Worm (Caenorhabditis elegans): Measurements from ENCODE around the gene C35D10.3.

C35D10.3 gene

ce11 chrIII:4899035-4899578, 30.4 kb downstream of the C35D10.3 start, which contains the start of gene nhl-2:
Gene nhl-2, minus strand, starts transcription at chrIII:4899085.
- TF ChIP-seq B0310.2 (tag; optimal IDR thresholded peaks at IDR 0.05) (no peak), hmbx-1 (tag; optimal IDR thresholded peaks at IDR 0.05) (no peak), hnd-1 (tag; optimal IDR thresholded peaks at IDR 0.05) (no peak), aly-1 (tag; optimal IDR thresholded peaks at IDR 0.05) (no peak), hmg-4 (GFP tag; optimal IDR thresholded peaks at IDR 0.05) (no peak), F13C5.2 (tag; optimal IDR thresholded peaks at IDR 0.05) (no peak)

ce11 chrIII:4899728-4900127, 31.0 kb downstream of the C35D10.3 start:
- TF ChIP-seq hmg-4 (GFP tag; optimal IDR thresholded peaks at IDR 0.05), result peak; percentile 91
- TF ChIP-seq hmbx-1 (tag; optimal IDR thresholded peaks at IDR 0.05), result no peak
- peak; percentile 19 for TF ChIP-seq B0310.2 (tag; optimal IDR thresholded peaks at IDR 0.05)
- no peak for TF ChIP-seq tbx-37 (GFP tag; conservative IDR thresholded peaks at IDR 0.05)
- TF ChIP-seq scrt-1 (GFP tag; IDR thresholded peaks at IDR 0.05), result peak; percentile 55; the same call in 1 of the 2 replicates
- TF ChIP-seq flt-1 (GFP tag; IDR thresholded peaks at IDR 0.05), result no peak
- TF ChIP-seq ets-7 (tag; optimal IDR thresholded peaks at IDR 0.05), result peak; percentile 5
- TF ChIP-seq sea-1 (GFP tag; conservative IDR thresholded peaks at IDR 0.05), result 0 out of 2 replicates have a peak, but pooled peaks have one; percentile 14
- no peak for TF ChIP-seq ceh-13 (GFP tag; optimal IDR thresholded peaks at IDR 0.05)
- TF ChIP-seq F13C5.2 (tag; optimal IDR thresholded peaks at IDR 0.05), result peak; percentile 87

- no peak for TF ChIP-seq tra-4 (tag; optimal IDR thresholded peaks at IDR 0.05)
- TF ChIP-seq ets-7 (tag; optimal IDR thresholded peaks at IDR 0.05), result no peak
- TF ChIP-seq tbx-37 (GFP tag; conservative IDR thresholded peaks at IDR 0.05), result no peak
- TF ChIP-seq tbx-11 (GFP tag; IDR thresholded peaks at IDR 0.05), result no peak
- TF ChIP-seq aly-1 (tag; optimal IDR thresholded peaks at IDR 0.05), result no peak
- no peak for TF ChIP-seq pes-1 (GFP tag; IDR thresholded peaks at IDR 0.05)
- TF ChIP-seq ceh-36 (tag; optimal IDR thresholded peaks at IDR 0.05), result no peak
- no peak for TF ChIP-seq hnd-1 (tag; optimal IDR thresholded peaks at IDR 0.05)
- TF ChIP-seq scrt-1 (GFP tag; IDR thresholded peaks at IDR 0.05), result no peak
- no peak for TF ChIP-seq F13C5.2 (tag; optimal IDR thresholded peaks at IDR 0.05)
These were observed 31.5 kb downstream of the C35D10.3 start, which contains the start of gene tag-340 for ce11 chrIII:4900260-4900659. Gene tag-340, plus strand, starts transcription at chrIII:4900508.

ce11 chrIII:4903784-4904183, 35.1 kb downstream of the C35D10.3 start, which contains the start of gene kbp-2:
Gene kbp-2, minus strand, starts transcription at chrIII:4903884.
- TF ChIP-seq B0310.2 (tag; optimal IDR thresholded peaks at IDR 0.05) (no peak), ceh-13 (GFP tag; optimal IDR thresholded peaks at IDR 0.05) (no peak), tbx-11 (GFP tag; IDR thresholded peaks at IDR 0.05) (no peak), ets-7 (tag; optimal IDR thresholded peaks at IDR 0.05) (no peak)

ce11 chrIII:4905405-4905804, 36.7 kb downstream of the C35D10.3 start, which contains the start of gene F26F4.8:
Gene F26F4.8, minus strand, starts transcription at chrIII:4905473.
- TF ChIP-seq hmg-4 (GFP tag; optimal IDR thresholded peaks at IDR 0.05) (peak; percentile 25), ceh-13 (GFP tag; optimal IDR thresholded peaks at IDR 0.05) (peak; percentile 18), F13C5.2 (tag; optimal IDR thresholded peaks at IDR 0.05) (no peak), ama-1 (optimal IDR thresholded peaks at IDR 0.05) (no peak), hnd-1 (tag; optimal IDR thresholded peaks at IDR 0.05) (no peak), ets-7 (tag; optimal IDR thresholded peaks at IDR 0.05) (peak; percentile 41), tbx-37 (GFP tag; conservative IDR thresholded peaks at IDR 0.05) (0 out of 2 replicates have a peak, but pooled peaks have one; percentile 12), hmbx-1 (tag; optimal IDR thresholded peaks at IDR 0.05) (no peak), tra-4 (tag; optimal IDR thresholded peaks at IDR 0.05) (no peak), tbx-11 (GFP tag; IDR thresholded peaks at IDR 0.05) (no peak), pes-1 (GFP tag; IDR thresholded peaks at IDR 0.05) (0 out of 2 replicates have a peak, but pooled peaks have one; percentile 40)

ce11 chrIII:4906365-4906764, 37.6 kb downstream of the C35D10.3 start:
- TF ChIP-seq pes-1 (GFP tag; IDR thresholded peaks at IDR 0.05), result no peak
- TF ChIP-seq aly-1 (tag; optimal IDR thresholded peaks at IDR 0.05), result no peak
- no peak for TF ChIP-seq ceh-13 (GFP tag; optimal IDR thresholded peaks at IDR 0.05)
- no peak for TF ChIP-seq B0310.2 (tag; optimal IDR thresholded peaks at IDR 0.05)
- no peak for TF ChIP-seq hmbx-1 (tag; optimal IDR thresholded peaks at IDR 0.05)
- no peak for TF ChIP-seq ceh-36 (tag; optimal IDR thresholded peaks at IDR 0.05)

ce11 chrIII:4906896-4907295, 38.2 kb downstream of the C35D10.3 start, which contains the start of gene rom-1:
Gene rom-1, plus strand, starts transcription at chrIII:4907196.
- TF ChIP-seq pes-1 (GFP tag; IDR thresholded peaks at IDR 0.05), result no peak
- no peak for TF ChIP-seq hmbx-1 (tag; optimal IDR thresholded peaks at IDR 0.05)
- no peak for TF ChIP-seq ceh-13 (GFP tag; optimal IDR thresholded peaks at IDR 0.05)
- no peak for TF ChIP-seq tbx-11 (GFP tag; IDR thresholded peaks at IDR 0.05)
- no peak for TF ChIP-seq F13C5.2 (tag; optimal IDR thresholded peaks at IDR 0.05)

- TF ChIP-seq hmbx-1 (tag; optimal IDR thresholded peaks at IDR 0.05) (no peak), sea-1 (GFP tag; conservative IDR thresholded peaks at IDR 0.05) (no peak), ets-7 (tag; optimal IDR thresholded peaks at IDR 0.05) (no peak), flt-1 (GFP tag; IDR thresholded peaks at IDR 0.05) (no peak), hmg-4 (GFP tag; optimal IDR thresholded peaks at IDR 0.05) (no peak), F13C5.2 (tag; optimal IDR thresholded peaks at IDR 0.05) (no peak), ceh-13 (GFP tag; optimal IDR thresholded peaks at IDR 0.05) (no peak), tbx-37 (GFP tag; conservative IDR thresholded peaks at IDR 0.05) (no peak), aly-1 (tag; optimal IDR thresholded peaks at IDR 0.05) (no peak), hnd-1 (tag; optimal IDR thresholded peaks at IDR 0.05) (no peak), B0310.2 (tag; optimal IDR thresholded peaks at IDR 0.05) (no peak), scrt-1 (GFP tag; IDR thresholded peaks at IDR 0.05) (no peak), ceh-36 (tag; optimal IDR thresholded peaks at IDR 0.05) (no peak), ama-1 (optimal IDR thresholded peaks at IDR 0.05) (no peak), tra-4 (tag; optimal IDR thresholded peaks at IDR 0.05) (no peak)
These were observed 41.2 kb downstream of the C35D10.3 start, which contains the start of gene F26F4.12 for ce11 chrIII:4909938-4910337. Gene F26F4.12, minus strand, starts transcription at chrIII:4910038.

Measured in whole organism, early embryonic.